Fruit fly (Drosophila melanogaster): ENCODE measurements around the gene tadr.

Gene tadr

dm6 chr2L:21038723-21039122 is 36.5 kb upstream of the tadr start (continued):
- TF ChIP-seq CG17829 (tag; optimal IDR thresholded peaks at IDR 0.05) = peak; percentile 37
- TF ChIP-seq CG8478 (optimal IDR thresholded peaks at IDR 0.05) = no peak
- TF ChIP-seq Side (GFP tag; optimal IDR thresholded peaks at IDR 0.05) = peak; percentile 55
- TF ChIP-seq Drgx (GFP tag; IDR thresholded peaks at IDR 0.05) = 0 out of 2 replicates have a peak, but pooled peaks have one; percentile 27
- no peak for TF ChIP-seq CG34224 (GFP tag; IDR thresholded peaks at IDR 0.05; ENCODE audit: partially characterized antibody)
- TF ChIP-seq CG11560 (tag; IDR thresholded peaks at IDR 0.05) = no peak
- peak; percentile 46 for TF ChIP-seq org-1 (GFP tag; optimal IDR thresholded peaks at IDR 0.05)
- no peak for TF ChIP-seq wek (GFP tag; optimal IDR thresholded peaks at IDR 0.05)
- TF ChIP-seq CG16779 (GFP tag; IDR thresholded peaks at IDR 0.05) = no peak
- TF ChIP-seq CG13123 (GFP tag; optimal IDR thresholded peaks at IDR 0.05) = peak; percentile 21
- TF ChIP-seq CG18764 (GFP tag; optimal IDR thresholded peaks at IDR 0.05) = peak; percentile 38
- TF ChIP-seq Doc2 (GFP tag; IDR thresholded peaks at IDR 0.05) = no peak
- TF ChIP-seq CG6254 (GFP tag; optimal IDR thresholded peaks at IDR 0.05) = peak; percentile 42
- peak; percentile 61 for TF ChIP-seq Hsf (GFP tag; optimal IDR thresholded peaks at IDR 0.05)
- peak; percentile 4 for TF ChIP-seq CG6683 (GFP tag; optimal IDR thresholded peaks at IDR 0.05)
- peak; percentile 46; the same call in 2 of the 3 replicates for TF ChIP-seq Dbx (GFP tag; IDR thresholded peaks at IDR 0.05)
- TF ChIP-seq cad (GFP tag; optimal IDR thresholded peaks at IDR 0.05) = no peak
- TF ChIP-seq CG3838 (GFP tag; optimal IDR thresholded peaks at IDR 0.05) = no peak
- peak; percentile 48 for TF ChIP-seq gsb-n (tag; optimal IDR thresholded peaks at IDR 0.05)
- TF ChIP-seq scrt (GFP tag; optimal IDR thresholded peaks at IDR 0.05) = peak; percentile 33
- peak; percentile 49 for TF ChIP-seq Atf-2 (GFP tag; optimal IDR thresholded peaks at IDR 0.05)
- peak; percentile 69 for TF ChIP-seq CG12071 (GFP tag; optimal IDR thresholded peaks at IDR 0.05)
- TF ChIP-seq CG14014 (GFP tag; IDR thresholded peaks at IDR 0.05) = peak; percentile 59; the same call in 1 of the 2 replicates
- no peak for TF ChIP-seq lov (optimal IDR thresholded peaks at IDR 0.05)
- no peak for TF ChIP-seq lov (GFP tag; IDR thresholded peaks at IDR 0.05)
- TF ChIP-seq Lhr (GFP tag; optimal IDR thresholded peaks at IDR 0.05) = no peak
- TF ChIP-seq Deaf1 (tag; optimal IDR thresholded peaks at IDR 0.05) = no peak
- no peak for TF ChIP-seq Mes4 (GFP tag; optimal IDR thresholded peaks at IDR 0.05)
- no peak for TF ChIP-seq NFAT (GFP tag; IDR thresholded peaks at IDR 0.05)
- peak; percentile 78 for TF ChIP-seq CG2889 (GFP tag; IDR thresholded peaks at IDR 0.05)
- peak; percentile 80 for TF ChIP-seq CG11695 (GFP tag; IDR thresholded peaks at IDR 0.05)
- TF ChIP-seq chif (GFP tag; optimal IDR thresholded peaks at IDR 0.05) = peak; percentile 35 to 67
- TF ChIP-seq knrl (GFP tag; IDR thresholded peaks at IDR 0.05; ENCODE audit: partially characterized antibody) = no peak
- 0 out of 3 replicates have a peak, but pooled peaks have one; percentile 29 for TF ChIP-seq gce (GFP tag; IDR thresholded peaks at IDR 0.05)
- no peak for TF ChIP-seq CG10431 (GFP tag; optimal IDR thresholded peaks at IDR 0.05)
- peak; percentile 38; the same call in 1 of the 3 replicates for TF ChIP-seq CG11093 (GFP tag; IDR thresholded peaks at IDR 0.05)
- TF ChIP-seq ato (GFP tag; IDR thresholded peaks at IDR 0.05; ENCODE audit: partially characterized antibody) = no peak
- peak; percentile 61 for TF ChIP-seq sisA (GFP tag; IDR thresholded peaks at IDR 0.05)
- 0 out of 2 replicates have a peak, but pooled peaks have one; percentile 37 for TF ChIP-seq CG11085 (GFP tag; IDR thresholded peaks at IDR 0.05)
- TF ChIP-seq CG11398 (GFP tag; optimal IDR thresholded peaks at IDR 0.05) = peak; percentile 33
- TF ChIP-seq Atf3 (GFP tag; optimal IDR thresholded peaks at IDR 0.05) = peak; percentile 37
- no peak for TF ChIP-seq CG42726 (GFP tag; IDR thresholded peaks at IDR 0.05; ENCODE audit: partially characterized antibody)
- TF ChIP-seq unpg (GFP tag; optimal IDR thresholded peaks at IDR 0.05) = peak; percentile 76
- TF ChIP-seq vfl (GFP tag; optimal IDR thresholded peaks at IDR 0.05) = no peak
- TF ChIP-seq maf-S (GFP tag; optimal IDR thresholded peaks at IDR 0.05) = peak; percentile 44
- peak; percentile 37 for TF ChIP-seq CG1792 (GFP tag; optimal IDR thresholded peaks at IDR 0.05)
- TF ChIP-seq CG9215 (GFP tag; IDR thresholded peaks at IDR 0.05) = 0 out of 2 replicates have a peak, but pooled peaks have one; percentile 8
- peak; percentile 32 for TF ChIP-seq slp2 (GFP tag; optimal IDR thresholded peaks at IDR 0.05)
- TF ChIP-seq CG14441 (GFP tag; IDR thresholded peaks at IDR 0.05) = peak; percentile 77
- no peak for TF ChIP-seq aop (GFP tag; IDR thresholded peaks at IDR 0.05)
- peak; percentile 56 for TF ChIP-seq CG6813 (GFP tag; optimal IDR thresholded peaks at IDR 0.05)
- no peak for TF ChIP-seq CG12104 (GFP tag; optimal IDR thresholded peaks at IDR 0.05)

Data from whole organism, embryonic.